Fruit fly (Drosophila melanogaster) whole organism, embryonic: ENCODE measurements around the gene CG2493.

Experiments used
- Abd-B ChIP-seq: fragments of 200-800 bp; sonication (Bioruptor generic); optimal IDR thresholded peaks from 2 replicates; lab custom pipeline; 2018; ENCODE audit warnings: missing biosample characterization, mild to moderate bottlenecking, missing genetic modification characterization, moderate library complexity
- Awh ChIP-seq: fragments of 200-800 bp; sonication (Bioruptor generic); IDR thresholded peaks from 2 replicates; pipeline ENCODE4, ENCODE4 v1.3.6; 2022; ENCODE audit warnings: missing biosample characterization, missing genetic modification characterization
- C15 ChIP-seq: fragments of 200-800 bp; sonication (Bioruptor generic); IDR thresholded peaks from 3 replicates; pipeline ENCODE4 v1.3.6; 2022; ENCODE audit warnings: missing biosample characterization, missing genetic modification characterization
- CG10543 ChIP-seq: fragments of 200-800 bp; sonication (Bioruptor generic); optimal IDR thresholded peaks from 3 replicates; lab custom pipeline; 2017; ENCODE audit warnings: missing biosample characterization, mild to moderate bottlenecking, missing genetic modification characterization, moderate library complexity
- CG10565 ChIP-seq: fragments of 200-800 bp; sonication (Bioruptor generic); optimal IDR thresholded peaks from 3 replicates; lab custom pipeline; 2016; ENCODE audit warnings: missing biosample characterization, mild to moderate bottlenecking, missing genetic modification characterization
- CG11560 ChIP-seq: fragments of 200-800 bp; sonication (Bioruptor generic); IDR thresholded peaks from 3 replicates; pipeline ENCODE4 v1.3.6; 2022; ENCODE audit warnings: missing biosample characterization, missing genetic modification characterization
- CG12236 ChIP-seq: fragments of 200-800 bp; sonication (Bioruptor generic); optimal IDR thresholded peaks from 2 replicates; lab custom pipeline; 2016; ENCODE audit warnings: missing biosample characterization, missing genetic modification characterization
- CG13296 ChIP-seq: fragments of 200-800 bp; sonication (Bioruptor generic); optimal IDR thresholded peaks from 3 replicates; lab custom pipeline; 2018; ENCODE audit warnings: missing biosample characterization, mild to moderate bottlenecking, missing genetic modification characterization
- CG14441 ChIP-seq: fragments of 200-800 bp; sonication (Bioruptor generic); IDR thresholded peaks from 2 replicates; pipeline ENCODE4 v1.3.6; 2022; ENCODE audit warnings: missing biosample characterization, missing genetic modification characterization
- CG2120 ChIP-seq: fragments of 200-800 bp; sonication (Bioruptor generic); optimal IDR thresholded peaks from 3 replicates; lab custom pipeline; 2016; ENCODE audit warnings: missing biosample characterization, missing genetic modification characterization
- CG2678 ChIP-seq: fragments of 200-800 bp; sonication (Bioruptor generic); optimal IDR thresholded peaks from 3 replicates; lab custom pipeline; 2019; ENCODE audit warnings: missing biosample characterization, mild to moderate bottlenecking, missing genetic modification characterization, moderate library complexity
- CG32532 ChIP-seq: fragments of 200-800 bp; sonication (Bioruptor generic); IDR thresholded peaks from 2 replicates; pipeline ENCODE4 v1.3.6; 2022; ENCODE audit warnings: missing biosample characterization, missing genetic modification characterization
- CG3407 ChIP-seq: fragments of 200-800 bp; sonication (Bioruptor generic); optimal IDR thresholded peaks from 2 replicates; lab custom pipeline; 2018; ENCODE audit warnings: missing biosample characterization, mild to moderate bottlenecking, missing genetic modification characterization
- CG4707 ChIP-seq: fragments of 200-800 bp; sonication (Bioruptor generic); optimal IDR thresholded peaks from 2 replicates; lab custom pipeline; 2018; ENCODE audit warnings: missing biosample characterization, mild to moderate bottlenecking, missing genetic modification characterization, moderate library complexity
- CG4820 ChIP-seq: fragments of 200-800 bp; sonication (Bioruptor generic); optimal IDR thresholded peaks from 3 replicates; lab custom pipeline; 2016; ENCODE audit warnings: missing biosample characterization, missing genetic modification characterization
- CG5953 ChIP-seq: fragments of 200-800 bp; sonication (Bioruptor generic); IDR thresholded peaks from 2 replicates; pipeline ENCODE4 v1.3.6; 2022; ENCODE audit warnings: missing biosample characterization, missing genetic modification characterization
- CG6175 ChIP-seq: fragments of 200-800 bp; sonication (Bioruptor generic); IDR thresholded peaks from 3 replicates; pipeline ENCODE4 v1.3.6; 2022; ENCODE audit warnings: missing biosample characterization, missing genetic modification characterization
- CG7271 ChIP-seq: fragments of 200-800 bp; sonication (Bioruptor generic); optimal IDR thresholded peaks from 2 replicates; lab custom pipeline; 2018; ENCODE audit warnings: missing biosample characterization, mild to moderate bottlenecking, missing genetic modification characterization, moderate library complexity
- CG7839 ChIP-seq: fragments of 200-800 bp; sonication (Bioruptor generic); optimal IDR thresholded peaks from 3 replicates; lab custom pipeline; 2018; ENCODE audit warnings: missing biosample characterization, mild to moderate bottlenecking, missing genetic modification characterization, moderate library complexity
- CG8281 ChIP-seq: fragments of 200-800 bp; sonication (Bioruptor generic); optimal IDR thresholded peaks from 2 replicates; lab custom pipeline; 2018; ENCODE audit warnings: missing biosample characterization, mild to moderate bottlenecking, missing genetic modification characterization, moderate library complexity
- CG9797 ChIP-seq: fragments of 200-800 bp; sonication (Bioruptor generic); optimal IDR thresholded peaks from 3 replicates; lab custom pipeline; 2018; ENCODE audit warnings: missing biosample characterization, mild to moderate bottlenecking, missing genetic modification characterization
- Dek ChIP-seq: fragments of 200-800 bp; sonication (Bioruptor generic); optimal IDR thresholded peaks from 3 replicates; lab custom pipeline; 2019; ENCODE audit warnings: missing biosample characterization, mild to moderate bottlenecking, missing genetic modification characterization, moderate library complexity
- Dfd ChIP-seq, 2 experiments: fragments of >200 bp; optimal IDR thresholded peaks; 2 replicates each; lab custom pipeline; 2017; ENCODE audit warnings: missing biosample characterization in 2 of 2, missing genetic modification characterization in 2 of 2
- Doc3 ChIP-seq: fragments of 200-800 bp; sonication (Bioruptor generic); IDR thresholded peaks from 3 replicates; pipeline ENCODE4 v1.3.6; 2022; ENCODE audit warnings: missing biosample characterization, missing genetic modification characterization; ENCODE audit not compliant: partially characterized antibody
- Dp ChIP-seq: fragments of 200-800 bp; sonication (Bioruptor generic); optimal IDR thresholded peaks from 2 replicates; lab custom pipeline; 2018; ENCODE audit warnings: missing biosample characterization, mild to moderate bottlenecking, missing genetic modification characterization, moderate library complexity
- Eip74EF ChIP-seq, 2 experiments: fragments of 200-800 bp in 1 of 2; fragments of >200 bp in 1 of 2; sonication (Bioruptor generic) in 1 of 2; optimal IDR thresholded peaks; 2 replicates each; lab custom pipeline; 2017 to 2019; ENCODE audit warnings: missing biosample characterization in 2 of 2, missing genetic modification characterization in 2 of 2, mild to moderate bottlenecking in 1 of 2, moderate library complexity in 1 of 2
- HLH54F ChIP-seq: fragments of 200-800 bp; sonication (Bioruptor generic); optimal IDR thresholded peaks from 3 replicates; lab custom pipeline; 2016; ENCODE audit warnings: missing biosample characterization, missing genetic modification characterization
- Hand ChIP-seq: fragments of 200-800 bp; sonication (Bioruptor generic); optimal IDR thresholded peaks from 2 replicates; lab custom pipeline; 2017; ENCODE audit warnings: mild to moderate bottlenecking, missing biosample characterization, missing genetic modification reagents, missing genetic modification characterization
- HmgD ChIP-seq: fragments of 200-800 bp; sonication (Bioruptor generic); optimal IDR thresholded peaks from 3 replicates; lab custom pipeline; 2016; ENCODE audit warnings: missing biosample characterization, missing genetic modification characterization
- Hmr ChIP-seq: fragments of 200-800 bp; sonication (Bioruptor generic); optimal IDR thresholded peaks from 3 replicates; lab custom pipeline; 2017; ENCODE audit warnings: mild to moderate bottlenecking, missing biosample characterization, missing genetic modification reagents, missing genetic modification characterization
- Hr3 ChIP-seq: fragments of 200-800 bp; sonication (Bioruptor generic); optimal IDR thresholded peaks from 3 replicates; lab custom pipeline; 2016; ENCODE audit warnings: missing biosample characterization, missing genetic modification characterization
- Mes4 ChIP-seq: fragments of 200-800 bp; sonication (Bioruptor generic); optimal IDR thresholded peaks from 2 replicates; lab custom pipeline; 2016; ENCODE audit warnings: missing biosample characterization, missing genetic modification characterization
- NC2α ChIP-seq: fragments of 200-800 bp; sonication (Bioruptor generic); optimal IDR thresholded peaks from 2 replicates; lab custom pipeline; 2016; ENCODE audit warnings: missing biosample characterization, missing genetic modification characterization
- ap ChIP-seq: fragments of 200-800 bp; sonication (Bioruptor generic); IDR thresholded peaks from 2 replicates; pipeline ENCODE4 v1.3.6; 2022; ENCODE audit warnings: missing biosample characterization, missing genetic modification characterization
- bab2 ChIP-seq: fragments of 200-800 bp; sonication (Bioruptor generic); optimal IDR thresholded peaks from 2 replicates; lab custom pipeline; 2016; ENCODE audit warnings: missing biosample characterization, missing genetic modification characterization
- chinmo ChIP-seq: fragments of 200-800 bp; sonication (Bioruptor generic); IDR thresholded peaks from 4 replicates; pipeline ENCODE4 v1.3.6; 2022; ENCODE audit warnings: missing biosample characterization, missing genetic modification characterization; ENCODE audit not compliant: partially characterized antibody
- fd64A ChIP-seq: fragments of 200-800 bp; sonication (Bioruptor generic); optimal IDR thresholded peaks from 3 replicates; lab custom pipeline; 2018; ENCODE audit warnings: missing biosample characterization, mild to moderate bottlenecking, missing genetic modification characterization
- ham ChIP-seq: fragments of 200-800 bp; sonication (Bioruptor generic); IDR thresholded peaks from 2 replicates; pipeline ENCODE4 v1.3.6; 2022; ENCODE audit warnings: missing biosample characterization, missing genetic modification characterization
- jing ChIP-seq: fragments of 200-800 bp; sonication (Bioruptor generic); optimal IDR thresholded peaks from 2 replicates; lab custom pipeline; 2018; ENCODE audit warnings: missing biosample characterization, mild to moderate bottlenecking, missing genetic modification characterization
- lbe ChIP-seq: fragments of 200-800 bp; sonication (Bioruptor generic); optimal IDR thresholded peaks from 2 replicates; lab custom pipeline; 2016; ENCODE audit warnings: missing biosample characterization, mild to moderate bottlenecking, missing genetic modification characterization
- mirr ChIP-seq: fragments of 200-800 bp; sonication (Bioruptor generic); optimal IDR thresholded peaks from 3 replicates; lab custom pipeline; 2018; ENCODE audit warnings: missing biosample characterization, mild to moderate bottlenecking, missing genetic modification characterization
- mld ChIP-seq: fragments of 200-800 bp; sonication (Bioruptor generic); IDR thresholded peaks from 3 replicates; pipeline ENCODE4 v1.3.6; 2022; ENCODE audit warnings: missing biosample characterization, missing genetic modification characterization; ENCODE audit not compliant: partially characterized antibody
- peb ChIP-seq: fragments of 200-800 bp; sonication (Bioruptor generic); IDR thresholded peaks from 2 replicates; pipeline ENCODE4 v1.3.6; 2022; ENCODE audit warnings: missing biosample characterization, missing genetic modification characterization
- pfk ChIP-seq: fragments of 200-800 bp; sonication (Bioruptor generic); optimal IDR thresholded peaks from 2 replicates; lab custom pipeline; 2018; ENCODE audit warnings: missing biosample characterization, mild to moderate bottlenecking, missing genetic modification characterization, moderate library complexity
- pzg ChIP-seq: fragments of 200-800 bp; sonication (Bioruptor generic); optimal IDR thresholded peaks from 3 replicates; lab custom pipeline; 2018; ENCODE audit warnings: missing biosample characterization, mild to moderate bottlenecking, missing genetic modification characterization, moderate library complexity
- run ChIP-seq: fragments of 200-800 bp; sonication (Bioruptor generic); optimal IDR thresholded peaks from 3 replicates; lab custom pipeline; 2018; ENCODE audit warnings: missing biosample characterization, mild to moderate bottlenecking, missing genetic modification characterization
- stwl ChIP-seq: fragments of 200-800 bp; sonication (Bioruptor generic); optimal IDR thresholded peaks from 3 replicates; lab custom pipeline; 2018; ENCODE audit warnings: missing biosample characterization, mild to moderate bottlenecking, missing genetic modification characterization, moderate library complexity
- tin ChIP-seq: fragments of 200-800 bp; sonication (Bioruptor generic); optimal IDR thresholded peaks from 3 replicates; lab custom pipeline; 2016; ENCODE audit warnings: missing biosample characterization, missing genetic modification characterization
- trem ChIP-seq: fragments of 200-800 bp; optimal IDR thresholded peaks from 3 replicates; lab custom pipeline; 2019; ENCODE audit warnings: missing biosample characterization, mild to moderate bottlenecking, missing genetic modification characterization, moderate library complexity
- usp ChIP-seq: fragments of >200 bp; optimal IDR thresholded peaks from 2 replicates; lab custom pipeline; 2017; ENCODE audit warnings: missing biosample characterization, missing genetic modification characterization

Gene CG2493

dm6 chr2L:20414750-20415211, 48.5 kb downstream of the CG2493 start, which contains the start of gene CG10947 (continued):
- TF ChIP-seq CG3407 (GFP tag; lab: Kevin White, UChicago) (peak; percentile 59), Abd-B (GFP tag; lab: Kevin White, UChicago) (peak; percentile 38), CG4707 (GFP tag; lab: Kevin White, UChicago) (peak; percentile 60), chinmo (peak; percentile 52; the same call in 1 of the 4 replicates), peb (GFP tag; lab: Robert Waterston, UW) (0 out of 2 replicates have a peak, but pooled peaks have one; percentile 13), lbe (no peak), trem (peak; percentile 16), Dek (tag; lab: Kevin White, UChicago) (peak; percentile 52), mld (GFP tag; lab: Robert Waterston, UW) (no peak), HLH54F (peak; percentile 59), CG7271 (tag; lab: Kevin White, UChicago) (peak; percentile 4), CG13296 (GFP tag; lab: Kevin White, UChicago) (peak; percentile 64), stwl (peak; percentile 87), Hand (peak; percentile 13), HmgD (GFP tag; lab: Kevin White, UChicago) (peak; percentile 38), Dfd (GFP tag; optimal IDR thresholded peaks at IDR 0.05; lab: Kevin White, UChicago) (no peak), CG2120 (GFP tag; lab: Kevin White, UChicago) (peak; percentile 77), pfk (GFP tag; lab: Kevin White, UChicago) (no peak), mirr (GFP tag; lab: Kevin White, UChicago) (no peak), run (tag; lab: Kevin White, UChicago) (peak; percentile 72), Hr3 (GFP tag; lab: Kevin White, UChicago) (peak; percentile 62), CG6175 (GFP tag; lab: Robert Waterston, UW) (no peak), fd64A (GFP tag; lab: Kevin White, UChicago) (no peak), C15 (GFP tag; lab: Robert Waterston, UW) (no peak), CG2678 (tag; lab: Kevin White, UChicago) (peak; percentile 29), CG12236 (GFP tag; lab: Kevin White, UChicago) (peak; percentile 53), usp (no peak), CG32532 (GFP tag; lab: Robert Waterston, UW) (peak; percentile 73), NC2α (GFP tag; lab: Kevin White, UChicago) (peak; percentile 25), Dp (GFP tag; lab: Kevin White, UChicago) (peak; percentile 92), CG5953 (GFP tag; lab: Robert Waterston, UW) (0 out of 2 replicates have a peak, but pooled peaks have one; percentile 15), CG8281 (tag; lab: Kevin White, UChicago) (no peak), Mes4 (GFP tag; lab: Kevin White, UChicago) (peak; percentile 60), CG10543 (GFP tag; lab: Kevin White, UChicago) (peak; percentile 6), Doc3 (GFP tag; lab: Robert Waterston, UW) (0 out of 3 replicates have a peak, but pooled peaks have one; percentile 18), Eip74EF (GFP tag; optimal IDR thresholded peaks at IDR 0.05; lab: Kevin White, UChicago) (no peak), ap (GFP tag; lab: Robert Waterston, UW) (no peak), CG9797 (GFP tag; lab: Kevin White, UChicago) (no peak), CG11560 (tag; lab: Robert Waterston, UW) (no peak), CG4820 (GFP tag; lab: Kevin White, UChicago) (peak; percentile 56), CG7839 (tag; lab: Kevin White, UChicago) (peak; percentile 61), Awh (GFP tag; lab: Robert Waterston, UW) (no peak), bab2 (GFP tag; lab: Kevin White, UChicago) (peak; percentile 67), Hmr (peak; percentile 75), ham (GFP tag; lab: Robert Waterston, UW) (no peak), pzg (GFP tag; lab: Kevin White, UChicago) (peak; percentile 44), CG14441 (peak; percentile 55), tin (GFP tag; lab: Kevin White, UChicago) (peak; percentile 78), CG10565 (GFP tag; lab: Kevin White, UChicago) (no peak), jing (GFP tag; lab: Kevin White, UChicago) (no peak)
